Fruit fly (Drosophila melanogaster): ENCODE results near the gene HDAC4.

- TF ChIP-seq ovo (GFP tag; optimal IDR thresholded peaks at IDR 0.05) (no peak), CG5204 (GFP tag; optimal IDR thresholded peaks at IDR 0.05) (no peak), Clk (GFP tag; optimal IDR thresholded peaks at IDR 0.05) (no peak), kay (GFP tag; ENCODE audit: borderline replicate concordance) (no peak)
Measured at dm6 chrX:13248515-13248914, 36.9 kb downstream of the HDAC4 start.

Data from whole organism, adult.